Fruit fly (Drosophila melanogaster) whole organism, embryonic: ENCODE data around the gene mRpS11.
A peak's percentile ranks its signal among the peaks of the same experiment; 100 is the strongest.

ENCODE experiments used
- Awh ChIP-seq: fragments of 200-800 bp; sonication (Bioruptor generic); IDR thresholded peaks from 2 replicates; pipeline ENCODE4, ENCODE4 v1.3.6; 2022; ENCODE audit warnings: missing biosample characterization, missing genetic modification characterization
- B-H2 ChIP-seq: fragments of 200-800 bp; sonication (Bioruptor generic); optimal IDR thresholded peaks from 2 replicates; lab custom pipeline; 2018; ENCODE audit warnings: missing biosample characterization, mild to moderate bottlenecking, missing genetic modification characterization
- CG10462 ChIP-seq: fragments of 200-800 bp; sonication (Bioruptor generic); optimal IDR thresholded peaks from 2 replicates; lab custom pipeline; 2016; ENCODE audit warnings: missing biosample characterization, missing genetic modification characterization
- CG11456 ChIP-seq: fragments of 200-800 bp; sonication (Bioruptor generic); IDR thresholded peaks from 3 replicates; pipeline ENCODE4 v1.3.6; 2022; ENCODE audit warnings: missing biosample characterization, missing genetic modification characterization
- CG12071 ChIP-seq: fragments of 200-800 bp; sonication (Bioruptor generic); optimal IDR thresholded peaks from 3 replicates; lab custom pipeline; 2018; ENCODE audit warnings: missing biosample characterization, mild to moderate bottlenecking, missing genetic modification characterization
- CG12659 ChIP-seq: fragments of 200-800 bp; sonication (Bioruptor generic); optimal IDR thresholded peaks from 3 replicates; lab custom pipeline; 2017; ENCODE audit warnings: mild to moderate bottlenecking, missing biosample characterization, missing genetic modification reagents, missing genetic modification characterization
- CG13123 ChIP-seq: fragments of 200-800 bp; sonication (Bioruptor generic); optimal IDR thresholded peaks from 2 replicates; lab custom pipeline; 2016; ENCODE audit warnings: missing biosample characterization, missing genetic modification characterization
- CG14710 ChIP-seq: fragments of 200-800 bp; sonication (Bioruptor generic); optimal IDR thresholded peaks from 3 replicates; lab custom pipeline; 2019; ENCODE audit warnings: missing biosample characterization, mild to moderate bottlenecking, missing genetic modification characterization, moderate library complexity
- CG15073 ChIP-seq: fragments of 200-800 bp; sonication (Bioruptor generic); optimal IDR thresholded peaks from 2 replicates; lab custom pipeline; 2016; ENCODE audit warnings: missing biosample characterization, missing genetic modification characterization
- CG15696 ChIP-seq: fragments of 200-800 bp; sonication (Bioruptor generic); optimal IDR thresholded peaks from 2 replicates; lab custom pipeline; 2019; ENCODE audit warnings: missing biosample characterization, mild to moderate bottlenecking, missing genetic modification characterization, moderate library complexity
- CG16863 ChIP-seq: fragments of 200-800 bp; sonication (Bioruptor generic); optimal IDR thresholded peaks from 3 replicates; lab custom pipeline; 2016; ENCODE audit warnings: missing biosample characterization, missing genetic modification characterization
- CG17186 ChIP-seq: fragments of 200-800 bp; sonication (Bioruptor generic); optimal IDR thresholded peaks from 3 replicates; lab custom pipeline; 2017; ENCODE audit warnings: missing biosample characterization, missing genetic modification reagents, missing genetic modification characterization
- CG17612 ChIP-seq: fragments of 200-800 bp; sonication (Bioruptor generic); IDR thresholded peaks from 2 replicates; pipeline ENCODE4 v1.3.6; 2022; ENCODE audit warnings: missing biosample characterization, missing genetic modification characterization
- CG2712 ChIP-seq: fragments of 200-800 bp; optimal IDR thresholded peaks from 3 replicates; lab custom pipeline; 2019; ENCODE audit warnings: missing biosample characterization, mild to moderate bottlenecking, missing genetic modification characterization, moderate library complexity
- CG31224 ChIP-seq: fragments of 200-800 bp; sonication (Bioruptor generic); IDR thresholded peaks from 2 replicates; pipeline ENCODE4 v1.3.6; 2022; ENCODE audit warnings: missing biosample characterization, missing genetic modification characterization
- CG3847 ChIP-seq: fragments of 200-800 bp; sonication (Bioruptor generic); IDR thresholded peaks from 2 replicates; pipeline ENCODE4 v1.3.6; 2022; ENCODE audit warnings: missing biosample characterization, missing genetic modification characterization
- CG4424 ChIP-seq: fragments of 200-800 bp; sonication (Bioruptor generic); optimal IDR thresholded peaks from 3 replicates; lab custom pipeline; 2016; ENCODE audit warnings: missing biosample characterization, missing genetic modification characterization
- CG4707 ChIP-seq: fragments of 200-800 bp; sonication (Bioruptor generic); optimal IDR thresholded peaks from 2 replicates; lab custom pipeline; 2018; ENCODE audit warnings: missing biosample characterization, mild to moderate bottlenecking, missing genetic modification characterization, moderate library complexity
- CG6683 ChIP-seq: fragments of 200-800 bp; sonication (Bioruptor generic); optimal IDR thresholded peaks from 2 replicates; lab custom pipeline; 2017; ENCODE audit warnings: missing biosample characterization, mild to moderate bottlenecking, missing genetic modification characterization, missing genetic modification reagents
- CG6765 ChIP-seq: fragments of 200-800 bp; sonication (Bioruptor generic); optimal IDR thresholded peaks from 3 replicates; lab custom pipeline; 2017; ENCODE audit warnings: missing biosample characterization, mild to moderate bottlenecking, missing genetic modification characterization
- CG7987 ChIP-seq: fragments of 200-800 bp; sonication (Bioruptor generic); optimal IDR thresholded peaks from 2 replicates; lab custom pipeline; 2018; ENCODE audit warnings: missing biosample characterization, mild to moderate bottlenecking, missing genetic modification characterization, moderate library complexity
- CG8765 ChIP-seq: fragments of 200-800 bp; sonication (Bioruptor generic); IDR thresholded peaks from 2 replicates; pipeline ENCODE4 v1.3.6; 2022; ENCODE audit warnings: missing biosample characterization, missing genetic modification characterization
- CG9797 ChIP-seq: fragments of 200-800 bp; sonication (Bioruptor generic); optimal IDR thresholded peaks from 3 replicates; lab custom pipeline; 2018; ENCODE audit warnings: missing biosample characterization, mild to moderate bottlenecking, missing genetic modification characterization
- ERR ChIP-seq: fragments of 200-800 bp; sonication (Bioruptor generic); optimal IDR thresholded peaks from 2 replicates; lab custom pipeline; 2016; ENCODE audit warnings: missing biosample characterization, missing genetic modification characterization
- HLH4C ChIP-seq: fragments of 200-800 bp; sonication (Bioruptor generic); IDR thresholded peaks from 3 replicates; pipeline ENCODE4 v1.3.6; 2022; ENCODE audit warnings: missing biosample characterization, missing genetic modification characterization; ENCODE audit not compliant: partially characterized antibody
- Lim3 ChIP-seq: fragments of 200-800 bp; sonication (Bioruptor generic); IDR thresholded peaks from 2 replicates; pipeline ENCODE4 v1.3.6; 2022; ENCODE audit warnings: missing biosample characterization, missing genetic modification characterization
- Max ChIP-seq: fragments of 200-800 bp; sonication (Bioruptor generic); optimal IDR thresholded peaks from 2 replicates; lab custom pipeline; 2016; ENCODE audit warnings: missing biosample characterization, mild to moderate bottlenecking, missing genetic modification characterization
- Myb ChIP-seq: fragments of 200-800 bp; sonication (Bioruptor generic); optimal IDR thresholded peaks from 2 replicates; lab custom pipeline; 2016; ENCODE audit warnings: missing biosample characterization, missing genetic modification characterization
- Poxn ChIP-seq: fragments of 200-800 bp; sonication (Bioruptor generic); IDR thresholded peaks from 2 replicates; pipeline ENCODE4 v1.3.6; 2022; ENCODE audit warnings: missing biosample characterization, missing genetic modification characterization
- Spps ChIP-seq: fragments of 200-800 bp; sonication (Bioruptor generic); optimal IDR thresholded peaks from 2 replicates; lab custom pipeline; 2018; ENCODE audit warnings: missing biosample characterization, mild to moderate bottlenecking, missing genetic modification characterization
- Sry-δ ChIP-seq: fragments of 200-800 bp; sonication (Bioruptor generic); optimal IDR thresholded peaks from 2 replicates; lab custom pipeline; 2016; ENCODE audit warnings: missing biosample characterization, missing genetic modification characterization
- Ssrp ChIP-seq: fragments of 200-800 bp; sonication (Bioruptor generic); optimal IDR thresholded peaks from 2 replicates; lab custom pipeline; 2018; ENCODE audit warnings: missing biosample characterization, mild to moderate bottlenecking, missing genetic modification characterization, moderate library complexity
- Usf ChIP-seq: fragments of 200-800 bp; sonication (Bioruptor generic); optimal IDR thresholded peaks from 2 replicates; lab custom pipeline; 2017; ENCODE audit warnings: missing genotype, missing biosample characterization, missing genetic modification characterization
- cwo ChIP-seq: fragments of 200-800 bp; sonication (Bioruptor generic); optimal IDR thresholded peaks from 3 replicates; lab custom pipeline; 2017; ENCODE audit warnings: missing biosample characterization, missing genetic modification characterization, mild to moderate bottlenecking, moderate library complexity, missing genetic modification reagents
- dysf ChIP-seq: fragments of 200-800 bp; sonication (Bioruptor generic); IDR thresholded peaks from 3 replicates; pipeline ENCODE4 v1.3.6; 2022; ENCODE audit warnings: missing biosample characterization, missing genetic modification characterization
- ewg ChIP-seq: fragments of 200-800 bp; sonication (Bioruptor generic); optimal IDR thresholded peaks from 3 replicates; lab custom pipeline; 2017; ENCODE audit warnings: mild to moderate bottlenecking, missing biosample characterization, missing genetic modification reagents, missing genetic modification characterization
- eyg ChIP-seq: fragments of 200-800 bp; sonication (Bioruptor generic); optimal IDR thresholded peaks from 3 replicates; lab custom pipeline; 2016; ENCODE audit warnings: missing biosample characterization, missing genetic modification characterization
- grau ChIP-seq: fragments of 200-800 bp; optimal IDR thresholded peaks from 3 replicates; lab custom pipeline; 2019; ENCODE audit warnings: missing biosample characterization, mild to moderate bottlenecking, missing genetic modification characterization, moderate library complexity
- h ChIP-seq: fragments of >200 bp; optimal IDR thresholded peaks from 2 replicates; lab custom pipeline; 2017
- kah ChIP-seq: fragments of 200-800 bp; sonication (Bioruptor generic); optimal IDR thresholded peaks from 2 replicates; lab custom pipeline; 2018; ENCODE audit warnings: missing biosample characterization, mild to moderate bottlenecking, missing genetic modification characterization
- nerfin-2 ChIP-seq: fragments of 200-800 bp; sonication (Bioruptor generic); IDR thresholded peaks from 2 replicates; pipeline ENCODE4 v1.3.6; 2022; ENCODE audit warnings: missing biosample characterization, missing genetic modification characterization; ENCODE audit not compliant: partially characterized antibody
- nmo ChIP-seq: fragments of 200-800 bp; sonication (Bioruptor generic); optimal IDR thresholded peaks from 2 replicates; lab custom pipeline; 2018; ENCODE audit warnings: missing biosample characterization, mild to moderate bottlenecking, missing genetic modification characterization, moderate library complexity
- pita ChIP-seq: fragments of 200-800 bp; sonication (Bioruptor generic); optimal IDR thresholded peaks from 2 replicates; lab custom pipeline; 2017; ENCODE audit warnings: missing biosample characterization, mild to moderate bottlenecking, missing genetic modification characterization
- ranshi ChIP-seq: fragments of 200-800 bp; sonication (Bioruptor generic); IDR thresholded peaks from 2 replicates; pipeline ENCODE4 v1.3.6; 2022; ENCODE audit warnings: missing biosample characterization, missing genetic modification characterization
- ro ChIP-seq: fragments of 200-800 bp; sonication (Bioruptor generic); IDR thresholded peaks from 2 replicates; pipeline ENCODE4 v1.3.6; 2022; ENCODE audit warnings: missing biosample characterization, missing genetic modification characterization
- scrt ChIP-seq: fragments of 200-800 bp; sonication (Bioruptor generic); optimal IDR thresholded peaks from 2 replicates; lab custom pipeline; 2018; ENCODE audit warnings: missing biosample characterization, mild to moderate bottlenecking, missing genetic modification characterization, moderate library complexity
- sob ChIP-seq: fragments of 200-800 bp; sonication (Bioruptor generic); IDR thresholded peaks from 2 replicates; pipeline ENCODE4 v1.3.6; 2022; ENCODE audit warnings: missing biosample characterization, missing genetic modification characterization
- vfl ChIP-seq: fragments of 200-800 bp; sonication (Bioruptor generic); optimal IDR thresholded peaks from 2 replicates; lab custom pipeline; 2016; ENCODE audit warnings: missing biosample characterization, missing genetic modification characterization
- zen ChIP-seq: fragments of 200-800 bp; sonication (Bioruptor generic); optimal IDR thresholded peaks from 3 replicates; lab custom pipeline; 2018; ENCODE audit warnings: missing biosample characterization, mild to moderate bottlenecking, missing genetic modification characterization, moderate library complexity
- zfh1 ChIP-seq: fragments of 200-800 bp; sonication (Bioruptor generic); IDR thresholded peaks from 3 replicates; pipeline ENCODE4 v1.3.6; 2022; ENCODE audit warnings: missing biosample characterization, missing genetic modification characterization

The mRpS11 gene

dm6 chr3R:17042838-17043569 is 29.5 kb upstream of the mRpS11 start, which contains the start of the genes bdwf and Patr-1 (continued):
- no peak for TF ChIP-seq CG17612 (GFP tag; lab: Robert Waterston, UW)
- TF ChIP-seq HLH4C (GFP tag; lab: Robert Waterston, UW): peak; percentile 91
- no peak for TF ChIP-seq ewg (GFP tag; lab: Kevin White, UChicago)
- no peak for TF ChIP-seq CG6683 (GFP tag; lab: Kevin White, UChicago)
- no peak for TF ChIP-seq Lim3
- TF ChIP-seq CG14710 (tag; lab: Kevin White, UChicago): peak; percentile 69
- TF ChIP-seq Usf (GFP tag; lab: Kevin White, UChicago): no peak
- TF ChIP-seq CG31224 (GFP tag; lab: Robert Waterston, UW): no peak
- TF ChIP-seq CG12659 (GFP tag; lab: Kevin White, UChicago): peak; percentile 61
- 0 out of 2 replicates have a peak, but pooled peaks have one; percentile 12 for TF ChIP-seq sob (GFP tag; lab: Robert Waterston, UW)
- no peak for TF ChIP-seq CG7987 (GFP tag; lab: Kevin White, UChicago)
- no peak for TF ChIP-seq CG12071 (GFP tag; lab: Kevin White, UChicago)
- no peak for TF ChIP-seq CG15073
- no peak for TF ChIP-seq Awh (GFP tag; lab: Robert Waterston, UW)
- TF ChIP-seq Ssrp (tag; lab: Kevin White, UChicago): peak; percentile 17
- TF ChIP-seq nmo (GFP tag; lab: Kevin White, UChicago): peak; percentile 69
- peak; percentile 84 for TF ChIP-seq nerfin-2 (GFP tag; lab: Robert Waterston, UW)
- peak; percentile 32 for TF ChIP-seq CG2712 (tag; lab: Kevin White, UChicago)
- peak; percentile 55 for TF ChIP-seq zen
- TF ChIP-seq Spps: no peak
- TF ChIP-seq h (lab: Kevin White, UChicago): no peak
- TF ChIP-seq ro: no peak
- no peak for TF ChIP-seq vfl (GFP tag; lab: Kevin White, UChicago)
- TF ChIP-seq Myb (GFP tag; lab: Kevin White, UChicago): no peak
- no peak for TF ChIP-seq eyg (GFP tag; lab: Kevin White, UChicago)
- no peak for TF ChIP-seq CG6765 (GFP tag; lab: Kevin White, UChicago)
- no peak for TF ChIP-seq ERR (GFP tag; lab: Kevin White, UChicago)
- TF ChIP-seq B-H2 (GFP tag; lab: Kevin White, UChicago): no peak
- no peak for TF ChIP-seq zfh1 (GFP tag; lab: Robert Waterston, UW)
- no peak for TF ChIP-seq CG15696 (tag; lab: Kevin White, UChicago)
- no peak for TF ChIP-seq cwo (GFP tag; lab: Kevin White, UChicago)
- no peak for TF ChIP-seq CG8765 (GFP tag; lab: Robert Waterston, UW)
- peak; percentile 46 for TF ChIP-seq CG17186 (GFP tag; lab: Kevin White, UChicago)
- no peak for TF ChIP-seq ranshi (GFP tag; lab: Robert Waterston, UW)
- TF ChIP-seq Poxn (GFP tag; lab: Robert Waterston, UW): no peak
- TF ChIP-seq grau (tag; lab: Kevin White, UChicago): peak; percentile 20
- no peak for TF ChIP-seq scrt (GFP tag; lab: Kevin White, UChicago)
- TF ChIP-seq CG4707 (GFP tag; lab: Kevin White, UChicago): no peak
- TF ChIP-seq dysf (GFP tag; lab: Robert Waterston, UW): no peak
- TF ChIP-seq CG11456 (GFP tag; lab: Robert Waterston, UW): 0 out of 3 replicates have a peak, but pooled peaks have one; percentile 36
- TF ChIP-seq pita: no peak
- TF ChIP-seq CG13123 (GFP tag; lab: Kevin White, UChicago): no peak
- peak; percentile 25; the same call in 1 of the 2 replicates for TF ChIP-seq CG3847 (GFP tag; lab: Robert Waterston, UW)
- no peak for TF ChIP-seq CG10462 (GFP tag; lab: Kevin White, UChicago)
- no peak for TF ChIP-seq CG16863 (GFP tag; lab: Kevin White, UChicago)
- TF ChIP-seq Sry-δ (GFP tag; lab: Kevin White, UChicago): peak; percentile 85
- TF ChIP-seq CG9797 (GFP tag; lab: Kevin White, UChicago): no peak
- TF ChIP-seq Max (GFP tag; lab: Kevin White, UChicago): no peak
- no peak for TF ChIP-seq kah (GFP tag; lab: Kevin White, UChicago)
- TF ChIP-seq CG4424: no peak
